Worm (Caenorhabditis elegans) whole organism, late embryonic: ENCODE data around the gene fbxa-19.

ENCODE experiments used
- C38D4.7 ChIP-seq: fragments of 200-800 bp; sonication (Bioruptor generic); optimal IDR thresholded peaks from 2 replicates; lab custom pipeline; 2018; ENCODE audit warnings: mild to moderate bottlenecking, missing genetic modification characterization, moderate library complexity, missing compliant biosample characterization
- F13H6.1 ChIP-seq: sonication (generic microtip); optimal IDR thresholded peaks from 2 replicates; lab custom pipeline; 2016; ENCODE audit warnings: missing genetic modification characterization, missing compliant biosample characterization
- K02D7.2 ChIP-seq: sonication (generic microtip); optimal IDR thresholded peaks from 2 replicates; lab custom pipeline; 2017; ENCODE audit warnings: mild to moderate bottlenecking, missing genetic modification characterization, missing compliant biosample characterization
- K09A11.1 ChIP-seq: sonication (generic microtip); optimal IDR thresholded peaks from 2 replicates; lab custom pipeline; 2017; ENCODE audit warnings: antibody characterized with exemption, mild to moderate bottlenecking, missing genetic modification characterization, missing compliant biosample characterization; ENCODE audit not compliant: insufficient read depth
- ahr-1 ChIP-seq: sonication (generic microtip); optimal IDR thresholded peaks from 2 replicates; lab custom pipeline; 2016; ENCODE audit warnings: missing genetic modification characterization, missing compliant biosample characterization
- ama-1 ChIP-seq: fragments of 150-350 bp; optimal IDR thresholded peaks from 2 replicates; lab custom pipeline; 2014
- ceh-19 ChIP-seq: fragments of 200-800 bp; sonication (Bioruptor generic); optimal IDR thresholded peaks from 2 replicates; lab custom pipeline; 2018; ENCODE audit warnings: mild to moderate bottlenecking, missing genetic modification characterization, missing compliant biosample characterization
- ceh-2 ChIP-seq: sonication (generic microtip); optimal IDR thresholded peaks from 2 replicates; lab custom pipeline; 2016; ENCODE audit warnings: missing genotype, missing genetic modification characterization, missing compliant biosample characterization
- ceh-22 ChIP-seq: sonication (generic microtip); optimal IDR thresholded peaks from 2 replicates; lab custom pipeline; 2017; ENCODE audit warnings: missing biosample characterization, missing genetic modification characterization
- ceh-24 ChIP-seq: sonication (generic microtip); optimal IDR thresholded peaks from 2 replicates; lab custom pipeline; 2016; ENCODE audit warnings: mild to moderate bottlenecking, missing genetic modification characterization, missing compliant biosample characterization
- ceh-30 ChIP-seq: fragments of 150-350 bp; optimal IDR thresholded peaks from 2 replicates; lab custom pipeline; 2014; ENCODE audit warnings: missing biosample characterization, missing genetic modification characterization
- ceh-48 ChIP-seq: sonication (generic microtip); optimal IDR thresholded peaks from 2 replicates; lab custom pipeline; 2016; ENCODE audit warnings: missing genetic modification characterization, inconsistent platforms, missing compliant biosample characterization
- ceh-9 ChIP-seq: sonication (generic microtip); optimal IDR thresholded peaks from 2 replicates; lab custom pipeline; 2016; ENCODE audit warnings: mild to moderate bottlenecking, missing genetic modification characterization, inconsistent platforms, missing compliant biosample characterization
- che-1 ChIP-seq: sonication (generic microtip); optimal IDR thresholded peaks from 2 replicates; lab custom pipeline; 2016; ENCODE audit warnings: mild to moderate bottlenecking, missing genetic modification characterization, missing compliant biosample characterization
- dve-1 ChIP-seq: sonication (generic microtip); optimal IDR thresholded peaks from 2 replicates; lab custom pipeline; 2017; ENCODE audit warnings: antibody characterized with exemption, mild to moderate bottlenecking, missing genetic modification characterization, missing compliant biosample characterization
- elt-2 ChIP-seq: sonication (generic microtip); optimal IDR thresholded peaks from 2 replicates; lab custom pipeline; 2016; ENCODE audit warnings: missing genetic modification reagents, missing genetic modification characterization, missing compliant biosample characterization
- fkh-6 ChIP-seq: sonication (generic microtip); optimal IDR thresholded peaks from 2 replicates; lab custom pipeline; 2016; ENCODE audit warnings: missing genetic modification characterization, missing compliant biosample characterization
- hlh-13 ChIP-seq: fragments of 200-800 bp; sonication (Bioruptor generic); optimal IDR thresholded peaks from 2 replicates; lab custom pipeline; 2018; ENCODE audit warnings: mild to moderate bottlenecking, missing genetic modification characterization, missing compliant biosample characterization
- hlh-30 ChIP-seq: sonication (generic microtip); optimal IDR thresholded peaks from 2 replicates; lab custom pipeline; 2017; ENCODE audit warnings: antibody characterized with exemption, missing genetic modification characterization, missing compliant biosample characterization; ENCODE audit not compliant: insufficient read depth
- hlh-8 ChIP-seq: sonication (generic microtip); optimal IDR thresholded peaks from 2 replicates; lab custom pipeline; 2016; ENCODE audit warnings: missing genotype, missing genetic modification characterization, missing compliant biosample characterization
- lim-6 ChIP-seq: sonication (generic microtip); optimal IDR thresholded peaks from 2 replicates; lab custom pipeline; 2016; ENCODE audit warnings: missing genetic modification characterization, missing compliant biosample characterization
- madf-2 ChIP-seq: sonication (generic microtip); optimal IDR thresholded peaks from 2 replicates; lab custom pipeline; 2017; ENCODE audit warnings: missing genetic modification characterization, missing compliant biosample characterization
- nfya-1 ChIP-seq: sonication (generic microtip); optimal IDR thresholded peaks from 2 replicates; lab custom pipeline; 2017; ENCODE audit warnings: missing genetic modification characterization, mild to moderate bottlenecking, missing compliant biosample characterization, antibody characterized with exemption, moderate library complexity
- nhr-11 ChIP-seq: fragments of 150-350 bp; optimal IDR thresholded peaks from 2 replicates; lab custom pipeline; 2014; ENCODE audit warnings: missing biosample characterization, missing genetic modification characterization
- pag-3 ChIP-seq: sonication (generic microtip); optimal IDR thresholded peaks from 2 replicates; lab custom pipeline; 2016; ENCODE audit warnings: missing compliant biosample characterization, missing genetic modification characterization, borderline replicate concordance
- pat-9 ChIP-seq: fragments of 200-800 bp; sonication (Bioruptor generic); optimal IDR thresholded peaks from 2 replicates; lab custom pipeline; 2018; ENCODE audit warnings: mild to moderate bottlenecking, missing genetic modification characterization, moderate library complexity, missing compliant biosample characterization
- pax-1 ChIP-seq: fragments of 150-350 bp; optimal IDR thresholded peaks from 2 replicates; lab custom pipeline; 2014; ENCODE audit warnings: missing biosample characterization, missing genetic modification characterization
- pha-2 ChIP-seq: sonication (generic microtip); optimal IDR thresholded peaks from 2 replicates; lab custom pipeline; 2017; ENCODE audit warnings: mild to moderate bottlenecking, missing genetic modification characterization, missing compliant biosample characterization
- pros-1 ChIP-seq: fragments of 150-350 bp; optimal IDR thresholded peaks from 2 replicates; lab custom pipeline; 2014; ENCODE audit warnings: missing biosample characterization, missing genetic modification reagents, missing genetic modification characterization
- sdc-2 ChIP-seq: sonication (generic microtip); optimal IDR thresholded peaks from 2 replicates; lab custom pipeline; 2016; ENCODE audit warnings: missing genotype, missing genetic modification characterization, missing compliant biosample characterization
- ttx-3 ChIP-seq: sonication (generic microtip); optimal IDR thresholded peaks from 2 replicates; lab custom pipeline; 2016; ENCODE audit warnings: missing genetic modification reagents, missing genetic modification characterization, missing compliant biosample characterization
- unc-3 ChIP-seq, 2 experiments: fragments of 200-800 bp in 1 of 2; sonication (Bioruptor generic) in 1 of 2; sonication (generic microtip) in 1 of 2; conservative IDR thresholded peaks in 1 of 2; optimal IDR thresholded peaks in 1 of 2; 2 replicates each; pipeline versions ENCODE4 v1.3.6 to Lab custom; 2016 to 2022; ENCODE audit warnings: missing compliant biosample characterization in 2 of 2, missing genetic modification characterization in 2 of 2, missing genetic modification reagents in 1 of 2
- unc-55 ChIP-seq: sonication (generic microtip); optimal IDR thresholded peaks from 2 replicates; lab custom pipeline; 2017; ENCODE audit warnings: missing biosample characterization, missing genetic modification reagents, missing genetic modification characterization
- unc-86 ChIP-seq: sonication (generic microtip); optimal IDR thresholded peaks from 2 replicates; lab custom pipeline; 2016; ENCODE audit warnings: missing genetic modification characterization, missing compliant biosample characterization

fbxa-19 gene

ce11 chrIII:1307333-1307732, 7.9 kb upstream of the fbxa-19 start:
- TF ChIP-seq unc-55 (GFP tag; lab: Kevin White, UChicago), result no peak
- no peak for TF ChIP-seq fkh-6
- TF ChIP-seq nfya-1 (tag; lab: Kevin White, UChicago), result no peak
- TF ChIP-seq lim-6, result no peak
- no peak for TF ChIP-seq C38D4.7 (GFP tag; lab: Kevin White, UChicago)
- TF ChIP-seq unc-86 (tag; lab: Kevin White, UChicago), result no peak
- no peak for TF ChIP-seq dve-1 (tag; lab: Kevin White, UChicago)
- no peak for TF ChIP-seq pat-9 (tag; lab: Kevin White, UChicago)
- no peak for TF ChIP-seq pros-1 (tag; lab: Kevin White, UChicago)
- no peak for TF ChIP-seq K02D7.2 (tag; lab: Kevin White, UChicago)
- TF ChIP-seq unc-3 (GFP tag; conservative IDR thresholded peaks at IDR 0.05; lab: Robert Waterston, UW), result no peak
- TF ChIP-seq unc-3 (tag; optimal IDR thresholded peaks at IDR 0.05; lab: Kevin White, UChicago), result no peak
- TF ChIP-seq F13H6.1 (tag; lab: Kevin White, UChicago), result no peak
- no peak for TF ChIP-seq ttx-3 (tag; lab: Kevin White, UChicago)
- no peak for TF ChIP-seq ceh-48 (tag; lab: Kevin White, UChicago)

ce11 chrIII:1308209-1308608, 7.0 kb upstream of the fbxa-19 start, which contains the start of gene fbxa-79:
fbxa-79 (minus strand) TSS chrIII:1308294.
- TF ChIP-seq pha-2 (no peak), elt-2 (peak; percentile 9)

- TF ChIP-seq K09A11.1 (tag; lab: Kevin White, UChicago) (no peak), ceh-9 (tag; lab: Kevin White, UChicago) (no peak), pha-2 (no peak), hlh-8 (tag; lab: Kevin White, UChicago) (no peak), ceh-22 (no peak), madf-2 (no peak), ceh-19 (GFP tag; lab: Kevin White, UChicago) (no peak)
These were observed 6.3 kb upstream of the fbxa-19 start, which contains the start of gene Y82E9BL.12 for ce11 chrIII:1308887-1309286. Y82E9BL.12 (plus strand) TSS chrIII:1309187.

- no peak for TF ChIP-seq elt-2
- no peak for TF ChIP-seq fkh-6
- no peak for TF ChIP-seq nhr-11 (tag; lab: Kevin White, UChicago)
- no peak for TF ChIP-seq ama-1 (lab: Kevin White, UChicago)
- no peak for TF ChIP-seq pag-3
- TF ChIP-seq pros-1 (tag; lab: Kevin White, UChicago), result no peak
- no peak for TF ChIP-seq hlh-8 (tag; lab: Kevin White, UChicago)
- no peak for TF ChIP-seq che-1 (tag; lab: Kevin White, UChicago)
- TF ChIP-seq sdc-2, result no peak
- no peak for TF ChIP-seq unc-55 (GFP tag; lab: Kevin White, UChicago)
- TF ChIP-seq pax-1, result no peak
- TF ChIP-seq hlh-30 (tag; lab: Kevin White, UChicago), result no peak
- no peak for TF ChIP-seq ttx-3 (tag; lab: Kevin White, UChicago)
- TF ChIP-seq ceh-2, result no peak
- no peak for TF ChIP-seq hlh-13 (GFP tag; lab: Kevin White, UChicago)
- TF ChIP-seq ceh-24 (tag; lab: Kevin White, UChicago), result no peak
These were observed 3.8 kb upstream of the fbxa-19 start for ce11 chrIII:1311367-1311766.

- TF ChIP-seq ceh-30 (tag; lab: Kevin White, UChicago), result no peak
- no peak for TF ChIP-seq ahr-1
- TF ChIP-seq elt-2, result no peak
These were observed 918 bp upstream of the fbxa-19 start for ce11 chrIII:1314283-1314682.
